Worm (Caenorhabditis elegans) whole organism, young adult: ENCODE results near the gene mpst-4.

ENCODE experiments used
- F55B11.4 ChIP-seq: sonication (generic microtip); optimal IDR thresholded peaks from 2 replicates; lab custom pipeline; 2016; ENCODE audit warnings: missing compliant biosample characterization, missing genetic modification characterization, borderline replicate concordance; ENCODE audit not compliant: insufficient read depth
- F57A8.1 ChIP-seq: fragments of 200-800 bp; sonication (Bioruptor generic); optimal IDR thresholded peaks from 2 replicates; lab custom pipeline; 2018; ENCODE audit warnings: mild to moderate bottlenecking, missing genetic modification characterization, moderate library complexity, missing compliant biosample characterization
- Y95B8A.8 ChIP-seq: fragments of 200-800 bp; sonication (Bioruptor generic); IDR thresholded peaks from 2 replicates; pipeline ENCODE4 v1.3.6; 2022; ENCODE audit warnings: missing genetic modification reagents, missing genetic modification characterization, missing compliant biosample characterization
- ceh-27 ChIP-seq: fragments of 200-800 bp; sonication (Bioruptor generic); optimal IDR thresholded peaks from 2 replicates; lab custom pipeline; 2018; ENCODE audit warnings: mild to moderate bottlenecking, missing genetic modification characterization, moderate library complexity, missing compliant biosample characterization
- lin-35 ChIP-seq, 3 experiments: fragments of 150-350 bp in 2 of 3; sonication (generic microtip) in 1 of 3; optimal IDR thresholded peaks; 2 replicates each; lab custom pipeline; 2014 to 2018; ENCODE audit warnings: missing biosample characterization in 3 of 3, missing genetic modification characterization in 3 of 3, missing genetic modification reagents in 3 of 3
- madf-10 ChIP-seq: sonication (generic microtip); optimal IDR thresholded peaks from 2 replicates; lab custom pipeline; 2016; ENCODE audit warnings: mild to moderate bottlenecking, missing genetic modification characterization, missing compliant biosample characterization
- madf-3 ChIP-seq: fragments of 200-800 bp; sonication (Bioruptor generic); IDR thresholded peaks from 2 replicates; pipeline ENCODE4 v1.3.6; 2022; ENCODE audit warnings: missing genetic modification reagents, missing genetic modification characterization, missing compliant biosample characterization
- nfya-1 ChIP-seq: sonication (generic microtip); optimal IDR thresholded peaks from 2 replicates; lab custom pipeline; 2017; ENCODE audit warnings: antibody characterized with exemption, missing compliant biosample characterization, missing genetic modification characterization, borderline replicate concordance; ENCODE audit not compliant: insufficient read depth
- nfya-2 ChIP-seq: fragments of 200-800 bp; sonication (Bioruptor generic); IDR thresholded peaks from 2 replicates; pipeline ENCODE4 v1.3.6; 2022; ENCODE audit warnings: missing genetic modification reagents, missing genetic modification characterization, missing compliant biosample characterization
- nfyb-1 ChIP-seq: fragments of 200-800 bp; sonication (Bioruptor generic); IDR thresholded peaks from 2 replicates; pipeline ENCODE4 v1.3.6; 2022; ENCODE audit warnings: missing genetic modification reagents, missing genetic modification characterization, missing compliant biosample characterization
- pha-4 ChIP-seq: fragments of 150-350 bp; sonication (generic microtip); optimal IDR thresholded peaks from 2 replicates; lab custom pipeline; 2014; ENCODE audit warnings: missing biosample characterization, missing genetic modification reagents, missing genetic modification characterization
- snpc-1.1 ChIP-seq: sonication (generic microtip); optimal IDR thresholded peaks from 2 replicates; lab custom pipeline; 2017; ENCODE audit warnings: missing genetic modification characterization, mild to moderate bottlenecking, missing compliant biosample characterization, antibody characterized with exemption, moderate library complexity, missing genotype, missing genetic modification reagents; ENCODE audit not compliant: insufficient read depth
- snpc-4 ChIP-seq, 5 experiments: fragments of 150-350 bp in 1 of 5; sonication (generic microtip) in 4 of 5; optimal IDR thresholded peaks; 2 replicates each; lab custom pipeline; 2014 to 2018; ENCODE audit warnings: missing genetic modification characterization in 5 of 5, missing biosample characterization in 3 of 5, antibody characterized with exemption in 2 of 5, mild to moderate bottlenecking in 2 of 5, missing compliant biosample characterization in 2 of 5, missing genotype in 2 of 5, moderate library complexity in 2 of 5, missing genetic modification reagents in 1 of 5
- unc-130 ChIP-seq: sonication (generic microtip); optimal IDR thresholded peaks from 2 replicates; lab custom pipeline; 2016; ENCODE audit warnings: missing genetic modification reagents, missing genetic modification characterization, missing compliant biosample characterization

DNA sequence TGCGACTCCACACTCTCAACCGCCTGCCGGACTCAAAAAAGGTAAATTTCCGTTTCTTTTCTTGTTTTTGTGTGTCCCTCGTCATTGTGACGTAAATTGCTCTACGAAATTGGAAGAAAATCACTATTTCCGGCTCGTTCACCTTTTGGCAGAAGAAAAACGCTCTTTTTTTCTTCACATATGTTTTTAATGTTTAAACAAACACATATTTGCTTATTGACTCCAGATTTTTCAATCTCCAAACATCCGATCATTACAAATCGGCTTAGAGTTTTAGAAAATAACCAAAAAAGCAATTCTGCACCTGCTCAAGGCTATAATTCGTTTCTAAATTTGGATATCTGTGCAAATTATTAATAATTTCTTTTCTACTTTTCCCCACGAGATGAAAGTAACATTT is 42.6 kb upstream of the mpst-4 start:
- TF ChIP-seq lin-35 (GFP tag; optimal IDR thresholded peaks at IDR 0.05; lab: Kevin White, UChicago) = no peak
- no peak for TF ChIP-seq snpc-4 (GFP tag; optimal IDR thresholded peaks at IDR 0.05; lab: Kevin White, UChicago)
- no peak for TF ChIP-seq snpc-4 (tag; optimal IDR thresholded peaks at IDR 0.05; lab: Kevin White, UChicago)
- TF ChIP-seq Y95B8A.8 = no peak
- no peak for TF ChIP-seq pha-4
- no peak for TF ChIP-seq madf-3 (GFP tag; lab: Robert Waterston, UW)
- no peak for TF ChIP-seq nfya-1
- no peak for TF ChIP-seq unc-130 (GFP tag; lab: Kevin White, UChicago)
- no peak for TF ChIP-seq nfyb-1 (GFP tag; lab: Robert Waterston, UW)
- TF ChIP-seq F55B11.4 (tag; lab: Kevin White, UChicago) = no peak
- no peak for TF ChIP-seq nfya-2 (GFP tag; lab: Robert Waterston, UW)
- no peak for TF ChIP-seq madf-10 (tag; lab: Kevin White, UChicago)
- no peak for TF ChIP-seq ceh-27 (GFP tag; lab: Kevin White, UChicago)
- TF ChIP-seq snpc-1.1 (tag; lab: Kevin White, UChicago) = no peak
- TF ChIP-seq F57A8.1 = no peak
